Fruit fly (Drosophila melanogaster) whole organism, embryonic: ENCODE data around the gene Hrd3.
A peak's percentile ranks its signal among the peaks of the same experiment; 100 is the strongest.

ENCODE experiments used
- Aef1 ChIP-seq: fragments of 200-800 bp; sonication (Bioruptor generic); IDR thresholded peaks from 3 replicates; pipeline ENCODE4 v1.3.6; 2022; ENCODE audit warnings: missing biosample characterization, missing genetic modification characterization
- B-H2 ChIP-seq: fragments of 200-800 bp; sonication (Bioruptor generic); optimal IDR thresholded peaks from 2 replicates; lab custom pipeline; 2018; ENCODE audit warnings: missing biosample characterization, mild to moderate bottlenecking, missing genetic modification characterization
- Bgb ChIP-seq: fragments of 200-800 bp; sonication (Bioruptor generic); IDR thresholded peaks from 2 replicates; pipeline ENCODE4 v1.3.6; 2022; ENCODE audit warnings: missing biosample characterization, missing genetic modification characterization; ENCODE audit not compliant: partially characterized antibody
- CG1024 ChIP-seq: fragments of 200-800 bp; sonication (Bioruptor generic); IDR thresholded peaks from 2 replicates; pipeline ENCODE4 v1.3.6; 2022; ENCODE audit warnings: missing biosample characterization, missing genetic modification characterization
- CG11398 ChIP-seq: fragments of 200-800 bp; sonication (Bioruptor generic); optimal IDR thresholded peaks from 2 replicates; lab custom pipeline; 2016; ENCODE audit warnings: missing biosample characterization, missing genetic modification characterization
- CG12236 ChIP-seq: fragments of 200-800 bp; sonication (Bioruptor generic); optimal IDR thresholded peaks from 2 replicates; lab custom pipeline; 2016; ENCODE audit warnings: missing biosample characterization, missing genetic modification characterization
- CG12659 ChIP-seq: fragments of 200-800 bp; sonication (Bioruptor generic); optimal IDR thresholded peaks from 3 replicates; lab custom pipeline; 2017; ENCODE audit warnings: mild to moderate bottlenecking, missing biosample characterization, missing genetic modification reagents, missing genetic modification characterization
- CG15011 ChIP-seq: fragments of 200-800 bp; sonication (Bioruptor generic); optimal IDR thresholded peaks from 3 replicates; lab custom pipeline; 2018; ENCODE audit warnings: missing biosample characterization, mild to moderate bottlenecking, missing genetic modification characterization
- CG17186 ChIP-seq: fragments of 200-800 bp; sonication (Bioruptor generic); optimal IDR thresholded peaks from 3 replicates; lab custom pipeline; 2017; ENCODE audit warnings: missing biosample characterization, missing genetic modification reagents, missing genetic modification characterization
- CG18764 ChIP-seq: fragments of 200-800 bp; sonication (Bioruptor generic); optimal IDR thresholded peaks from 3 replicates; lab custom pipeline; 2016; ENCODE audit warnings: missing biosample characterization, missing genetic modification characterization
- CG2129 ChIP-seq: fragments of 200-800 bp; sonication (Bioruptor generic); IDR thresholded peaks from 2 replicates; pipeline ENCODE4 v1.3.6; 2022; ENCODE audit warnings: missing biosample characterization, missing genetic modification characterization; ENCODE audit not compliant: partially characterized antibody
- CG2678 ChIP-seq: fragments of 200-800 bp; sonication (Bioruptor generic); optimal IDR thresholded peaks from 3 replicates; lab custom pipeline; 2019; ENCODE audit warnings: missing biosample characterization, mild to moderate bottlenecking, missing genetic modification characterization, moderate library complexity
- CG2712 ChIP-seq: fragments of 200-800 bp; optimal IDR thresholded peaks from 3 replicates; lab custom pipeline; 2019; ENCODE audit warnings: missing biosample characterization, mild to moderate bottlenecking, missing genetic modification characterization, moderate library complexity
- CG3847 ChIP-seq: fragments of 200-800 bp; sonication (Bioruptor generic); IDR thresholded peaks from 2 replicates; pipeline ENCODE4 v1.3.6; 2022; ENCODE audit warnings: missing biosample characterization, missing genetic modification characterization
- CG5180 ChIP-seq: fragments of 200-800 bp; sonication (Bioruptor generic); optimal IDR thresholded peaks from 3 replicates; lab custom pipeline; 2017; ENCODE audit warnings: missing biosample characterization, missing genetic modification characterization, mild to moderate bottlenecking, moderate library complexity, missing genetic modification reagents
- CG8089 ChIP-seq: fragments of 200-800 bp; sonication (Bioruptor generic); optimal IDR thresholded peaks from 3 replicates; lab custom pipeline; 2016; ENCODE audit warnings: missing biosample characterization, missing genetic modification characterization
- CrebB ChIP-seq: fragments of 200-800 bp; sonication (Bioruptor generic); optimal IDR thresholded peaks from 3 replicates; lab custom pipeline; 2018; ENCODE audit warnings: missing biosample characterization, mild to moderate bottlenecking, missing genetic modification characterization
- D19B ChIP-seq: fragments of 200-800 bp; sonication (Bioruptor generic); optimal IDR thresholded peaks from 2 replicates; lab custom pipeline; 2017; ENCODE audit warnings: missing biosample characterization, mild to moderate bottlenecking, missing genetic modification characterization
- E2f1 ChIP-seq: fragments of 200-800 bp; sonication (Bioruptor generic); IDR thresholded peaks from 2 replicates; pipeline ENCODE4 v1.3.6; 2022; ENCODE audit warnings: missing biosample characterization, missing genetic modification characterization
- E2f2 ChIP-seq: fragments of 200-800 bp; sonication (Bioruptor generic); IDR thresholded peaks from 2 replicates; pipeline ENCODE4 v1.3.6; 2022; ENCODE audit warnings: missing biosample characterization, missing genetic modification characterization
- H2.0 ChIP-seq: fragments of 200-800 bp; sonication (Bioruptor generic); IDR thresholded peaks from 2 replicates; pipeline ENCODE4 v1.3.6; 2022; ENCODE audit warnings: missing biosample characterization, missing genetic modification characterization
- HLHmδ ChIP-seq: fragments of 200-800 bp; sonication (Bioruptor generic); optimal IDR thresholded peaks from 2 replicates; lab custom pipeline; 2018; ENCODE audit warnings: missing biosample characterization, mild to moderate bottlenecking, missing genetic modification characterization, moderate library complexity
- Mes4 ChIP-seq: fragments of 200-800 bp; sonication (Bioruptor generic); optimal IDR thresholded peaks from 2 replicates; lab custom pipeline; 2016; ENCODE audit warnings: missing biosample characterization, missing genetic modification characterization
- NC2β ChIP-seq: fragments of 200-800 bp; sonication (Bioruptor generic); optimal IDR thresholded peaks from 2 replicates; lab custom pipeline; 2016; ENCODE audit warnings: missing biosample characterization, missing genetic modification characterization
- Neu2 ChIP-seq: fragments of 200-800 bp; sonication (Bioruptor generic); optimal IDR thresholded peaks from 3 replicates; lab custom pipeline; 2016; ENCODE audit warnings: missing biosample characterization, missing genetic modification characterization, borderline replicate concordance
- Rfx ChIP-seq: fragments of 200-800 bp; sonication (Bioruptor generic); IDR thresholded peaks from 2 replicates; pipeline ENCODE4 v1.3.6; 2022; ENCODE audit warnings: missing biosample characterization, missing genetic modification characterization
- Sry-δ ChIP-seq: fragments of 200-800 bp; sonication (Bioruptor generic); optimal IDR thresholded peaks from 2 replicates; lab custom pipeline; 2016; ENCODE audit warnings: missing biosample characterization, missing genetic modification characterization
- YL-1 ChIP-seq: fragments of 200-800 bp; sonication (Bioruptor generic); optimal IDR thresholded peaks from 3 replicates; lab custom pipeline; 2017; ENCODE audit warnings: missing biosample characterization, mild to moderate bottlenecking, missing genetic modification characterization
- aop ChIP-seq: fragments of 200-800 bp; sonication (Bioruptor generic); IDR thresholded peaks from 2 replicates; pipeline ENCODE4 v1.3.6; 2022; ENCODE audit warnings: missing biosample characterization, missing genetic modification characterization
- ase ChIP-seq: fragments of 200-800 bp; sonication (Bioruptor generic); IDR thresholded peaks from 3 replicates; pipeline ENCODE4 v1.3.6; 2022; ENCODE audit warnings: missing biosample characterization, missing genetic modification characterization
- chinmo ChIP-seq: fragments of 200-800 bp; sonication (Bioruptor generic); IDR thresholded peaks from 4 replicates; pipeline ENCODE4 v1.3.6; 2022; ENCODE audit warnings: missing biosample characterization, missing genetic modification characterization; ENCODE audit not compliant: partially characterized antibody
- corto ChIP-seq: fragments of 200-800 bp; sonication (Bioruptor generic); optimal IDR thresholded peaks from 2 replicates; lab custom pipeline; 2016; ENCODE audit warnings: missing biosample characterization, mild to moderate bottlenecking, missing genetic modification characterization, moderate library complexity
- crc ChIP-seq: fragments of 200-800 bp; sonication (Bioruptor generic); optimal IDR thresholded peaks from 2 replicates; lab custom pipeline; 2016; ENCODE audit warnings: missing biosample characterization, missing genetic modification characterization
- dm ChIP-seq: fragments of 200-800 bp; sonication (Bioruptor generic); optimal IDR thresholded peaks from 3 replicates; lab custom pipeline; 2016; ENCODE audit warnings: missing biosample characterization, missing genetic modification characterization
- fd102C ChIP-seq: fragments of 200-800 bp; sonication (Bioruptor generic); optimal IDR thresholded peaks from 2 replicates; lab custom pipeline; 2018; ENCODE audit warnings: missing biosample characterization, mild to moderate bottlenecking, missing genetic modification characterization, moderate library complexity
- fd3F ChIP-seq: fragments of 200-800 bp; sonication (Bioruptor generic); optimal IDR thresholded peaks from 2 replicates; lab custom pipeline; 2018; ENCODE audit warnings: missing biosample characterization, mild to moderate bottlenecking, missing genetic modification characterization, moderate library complexity
- insv ChIP-seq, 2 experiments: fragments of 200-800 bp; sonication (Bioruptor generic); optimal IDR thresholded peaks; 3 replicates each; lab custom pipeline; 2016 to 2018; ENCODE audit warnings: missing biosample characterization in 2 of 2, missing genetic modification characterization in 2 of 2
- jumu ChIP-seq: fragments of 200-800 bp; sonication (Bioruptor generic); optimal IDR thresholded peaks from 3 replicates; lab custom pipeline; 2016; ENCODE audit warnings: missing biosample characterization, missing genetic modification characterization
- nerfin-2 ChIP-seq: fragments of 200-800 bp; sonication (Bioruptor generic); IDR thresholded peaks from 2 replicates; pipeline ENCODE4 v1.3.6; 2022; ENCODE audit warnings: missing biosample characterization, missing genetic modification characterization; ENCODE audit not compliant: partially characterized antibody
- otp ChIP-seq: fragments of 200-800 bp; sonication (Bioruptor generic); IDR thresholded peaks from 3 replicates; pipeline ENCODE4, ENCODE4 v1.3.6; 2022; ENCODE audit warnings: missing biosample characterization, missing genetic modification characterization
- pho ChIP-seq: fragments of 200-800 bp; sonication (Bioruptor generic); optimal IDR thresholded peaks from 2 replicates; lab custom pipeline; 2016; ENCODE audit warnings: missing biosample characterization, missing genetic modification characterization
- sd ChIP-seq: fragments of 200-800 bp; sonication (Bioruptor generic); optimal IDR thresholded peaks from 3 replicates; lab custom pipeline; 2018; ENCODE audit warnings: missing biosample characterization, mild to moderate bottlenecking, missing genetic modification characterization, moderate library complexity
- seq ChIP-seq: fragments of 200-800 bp; sonication (Bioruptor generic); IDR thresholded peaks from 2 replicates; pipeline ENCODE4 v1.3.6; 2022; ENCODE audit warnings: missing biosample characterization, missing genetic modification characterization
- so ChIP-seq: fragments of 200-800 bp; sonication (Bioruptor generic); IDR thresholded peaks from 3 replicates; pipeline ENCODE4 v1.3.6; 2022; ENCODE audit warnings: missing biosample characterization, missing genetic modification characterization
- sob ChIP-seq: fragments of 200-800 bp; sonication (Bioruptor generic); IDR thresholded peaks from 2 replicates; pipeline ENCODE4 v1.3.6; 2022; ENCODE audit warnings: missing biosample characterization, missing genetic modification characterization
- tup ChIP-seq: fragments of 200-800 bp; sonication (Bioruptor generic); optimal IDR thresholded peaks from 2 replicates; lab custom pipeline; 2016; ENCODE audit warnings: missing biosample characterization, mild to moderate bottlenecking, missing genetic modification characterization, moderate library complexity
- usp ChIP-seq: fragments of >200 bp; optimal IDR thresholded peaks from 2 replicates; lab custom pipeline; 2017; ENCODE audit warnings: missing biosample characterization, missing genetic modification characterization
- vnd ChIP-seq: fragments of 200-800 bp; sonication (Bioruptor generic); IDR thresholded peaks from 3 replicates; pipeline ENCODE4 v1.3.6; 2022; ENCODE audit warnings: missing biosample characterization, missing genetic modification characterization; ENCODE audit not compliant: partially characterized antibody
- wdn ChIP-seq: fragments of 200-800 bp; sonication (Bioruptor generic); IDR thresholded peaks from 2 replicates; pipeline ENCODE4 v1.3.6; 2022; ENCODE audit warnings: missing biosample characterization, missing genetic modification characterization

Gene Hrd3

dm6 chr3R:23722680-23723372 lies 35.5 kb downstream of the Hrd3 start, which contains the start of gene CG10365 (continued):
- TF ChIP-seq wdn (GFP tag; lab: Robert Waterston, UW) = peak; percentile 70
- no peak for TF ChIP-seq CG8089 (GFP tag; lab: Kevin White, UChicago)
- TF ChIP-seq E2f2 (GFP tag; lab: Robert Waterston, UW) = peak; percentile 56; the same call in 1 of the 2 replicates
- no peak for TF ChIP-seq Neu2 (GFP tag; lab: Kevin White, UChicago)
- TF ChIP-seq Sry-δ (GFP tag; lab: Kevin White, UChicago) = no peak
- no peak for TF ChIP-seq CG12236 (GFP tag; lab: Kevin White, UChicago)
- TF ChIP-seq CG17186 = no peak
- TF ChIP-seq chinmo (GFP tag; lab: Robert Waterston, UW) = peak; percentile 89; the same call in 3 of the 4 replicates
- TF ChIP-seq CG5180 (GFP tag; lab: Kevin White, UChicago) = peak; percentile 70
- TF ChIP-seq CG1024 (GFP tag; lab: Robert Waterston, UW) = peak; percentile 60
- TF ChIP-seq CrebB (tag; lab: Kevin White, UChicago) = peak; percentile 72
- TF ChIP-seq insv (GFP tag; optimal IDR thresholded peaks at IDR 0.05; lab: Kevin White, UChicago) = peak in 1 of 2 experiments; percentile 13
- peak; percentile 78 for TF ChIP-seq Aef1
- TF ChIP-seq vnd (GFP tag; lab: Robert Waterston, UW) = no peak
- TF ChIP-seq pho (GFP tag; lab: Kevin White, UChicago) = no peak
- TF ChIP-seq dm (GFP tag; lab: Kevin White, UChicago) = no peak
- peak; percentile 84 for TF ChIP-seq CG2712 (tag; lab: Kevin White, UChicago)
- peak; percentile 33 for TF ChIP-seq corto (GFP tag; lab: Kevin White, UChicago)
- TF ChIP-seq Mes4 (GFP tag; lab: Kevin White, UChicago) = no peak
- TF ChIP-seq so (GFP tag; lab: Robert Waterston, UW) = peak; percentile 79
- no peak for TF ChIP-seq Bgb (GFP tag; lab: Robert Waterston, UW)
- peak; percentile 81 for TF ChIP-seq CG3847 (GFP tag; lab: Robert Waterston, UW)
- TF ChIP-seq B-H2 (GFP tag; lab: Kevin White, UChicago) = peak; percentile 59
- peak; percentile 58; the same call in 1 of the 3 replicates for TF ChIP-seq ase (GFP tag; lab: Robert Waterston, UW)
- no peak for TF ChIP-seq aop (GFP tag; lab: Robert Waterston, UW)
- TF ChIP-seq CG2129 (GFP tag; lab: Robert Waterston, UW) = no peak
- no peak for TF ChIP-seq usp (GFP tag; lab: Kevin White, UChicago)
- TF ChIP-seq sob = peak; percentile 80
- TF ChIP-seq CG18764 (GFP tag; lab: Kevin White, UChicago) = peak; percentile 56
- peak; percentile 87 for TF ChIP-seq Rfx (GFP tag; lab: Robert Waterston, UW)
- peak; percentile 67 for TF ChIP-seq seq (GFP tag; lab: Robert Waterston, UW)
- TF ChIP-seq crc (GFP tag; lab: Kevin White, UChicago) = no peak
- no peak for TF ChIP-seq HLHmδ
- peak; percentile 82 for TF ChIP-seq H2.0 (GFP tag; lab: Robert Waterston, UW)
- no peak for TF ChIP-seq tup (GFP tag; lab: Kevin White, UChicago)
- TF ChIP-seq fd102C (GFP tag; lab: Kevin White, UChicago) = no peak
- no peak for TF ChIP-seq YL-1 (GFP tag; lab: Kevin White, UChicago)
- TF ChIP-seq CG12659 (GFP tag; lab: Kevin White, UChicago) = peak; percentile 93
- peak; percentile 61 for TF ChIP-seq D19B (GFP tag; lab: Kevin White, UChicago)
- TF ChIP-seq nerfin-2 (GFP tag; lab: Robert Waterston, UW) = no peak
- TF ChIP-seq otp (GFP tag; lab: Robert Waterston, UW) = 0 out of 3 replicates have a peak, but pooled peaks have one; percentile 19
- no peak for TF ChIP-seq CG11398 (GFP tag; lab: Kevin White, UChicago)
- peak; percentile 90 for TF ChIP-seq fd3F (GFP tag; lab: Kevin White, UChicago)
- TF ChIP-seq CG15011 (GFP tag; lab: Kevin White, UChicago) = peak; percentile 87
- TF ChIP-seq CG2678 (tag; lab: Kevin White, UChicago) = peak; percentile 96
- TF ChIP-seq sd (tag; lab: Kevin White, UChicago) = peak; percentile 65
- no peak for TF ChIP-seq jumu
- TF ChIP-seq NC2β (GFP tag; lab: Kevin White, UChicago) = no peak
- TF ChIP-seq E2f1 (GFP tag; lab: Robert Waterston, UW) = peak; percentile 86
